Fruit fly (Drosophila melanogaster) whole organism, embryonic: ENCODE data around the gene Ccz1.

Source experiments
- B-H1 ChIP-seq: fragments of 200-800 bp; sonication (Bioruptor generic); IDR thresholded peaks from 3 replicates; pipeline ENCODE4 v1.3.6; 2022; ENCODE audit warnings: missing biosample characterization, missing genetic modification characterization
- CG10543 ChIP-seq: fragments of 200-800 bp; sonication (Bioruptor generic); optimal IDR thresholded peaks from 3 replicates; lab custom pipeline; 2017; ENCODE audit warnings: missing biosample characterization, mild to moderate bottlenecking, missing genetic modification characterization, moderate library complexity
- CG11560 ChIP-seq: fragments of 200-800 bp; sonication (Bioruptor generic); IDR thresholded peaks from 3 replicates; pipeline ENCODE4 v1.3.6; 2022; ENCODE audit warnings: missing biosample characterization, missing genetic modification characterization
- CG11695 ChIP-seq: fragments of 200-800 bp; sonication (Bioruptor generic); IDR thresholded peaks from 3 replicates; pipeline ENCODE4 v1.3.6; 2022; ENCODE audit warnings: missing biosample characterization, missing genetic modification characterization
- CG13287 ChIP-seq: fragments of 200-800 bp; sonication (Bioruptor generic); IDR thresholded peaks from 2 replicates; pipeline ENCODE4 v1.3.6; 2022; ENCODE audit warnings: missing biosample characterization, missing genetic modification characterization; ENCODE audit not compliant: partially characterized antibody
- CG15073 ChIP-seq: fragments of 200-800 bp; sonication (Bioruptor generic); optimal IDR thresholded peaks from 2 replicates; lab custom pipeline; 2016; ENCODE audit warnings: missing biosample characterization, missing genetic modification characterization
- CG1529 ChIP-seq: fragments of 200-800 bp; sonication (Bioruptor generic); optimal IDR thresholded peaks from 3 replicates; lab custom pipeline; 2018; ENCODE audit warnings: missing biosample characterization, missing genetic modification characterization
- CG15696 ChIP-seq: fragments of 200-800 bp; sonication (Bioruptor generic); optimal IDR thresholded peaks from 2 replicates; lab custom pipeline; 2019; ENCODE audit warnings: missing biosample characterization, mild to moderate bottlenecking, missing genetic modification characterization, moderate library complexity
- CG1647 ChIP-seq: fragments of 200-800 bp; sonication (Bioruptor generic); optimal IDR thresholded peaks from 3 replicates; lab custom pipeline; 2016; ENCODE audit warnings: missing biosample characterization, missing genetic modification characterization
- CG1792 ChIP-seq: fragments of 200-800 bp; sonication (Bioruptor generic); optimal IDR thresholded peaks from 2 replicates; lab custom pipeline; 2016; ENCODE audit warnings: missing biosample characterization, missing genetic modification characterization
- CG18764 ChIP-seq: fragments of 200-800 bp; sonication (Bioruptor generic); optimal IDR thresholded peaks from 3 replicates; lab custom pipeline; 2016; ENCODE audit warnings: missing biosample characterization, missing genetic modification characterization
- CG2712 ChIP-seq: fragments of 200-800 bp; optimal IDR thresholded peaks from 3 replicates; lab custom pipeline; 2019; ENCODE audit warnings: missing biosample characterization, mild to moderate bottlenecking, missing genetic modification characterization, moderate library complexity
- CG3163 ChIP-seq: fragments of 200-800 bp; sonication (Bioruptor generic); optimal IDR thresholded peaks from 3 replicates; lab custom pipeline; 2016; ENCODE audit warnings: missing biosample characterization, missing genetic modification characterization
- CG32772 ChIP-seq: fragments of 200-800 bp; sonication (Bioruptor generic); IDR thresholded peaks from 2 replicates; pipeline ENCODE4 v1.3.6; 2022; ENCODE audit warnings: missing biosample characterization, missing genetic modification characterization
- CG33213 ChIP-seq: fragments of 200-800 bp; sonication (Bioruptor generic); optimal IDR thresholded peaks from 3 replicates; lab custom pipeline; 2016; ENCODE audit warnings: missing biosample characterization, missing genetic modification characterization
- CG34376 ChIP-seq: fragments of 200-800 bp; sonication (Bioruptor generic); optimal IDR thresholded peaks from 2 replicates; lab custom pipeline; 2018; ENCODE audit warnings: missing biosample characterization, mild to moderate bottlenecking, missing genetic modification characterization
- CG3995 ChIP-seq: fragments of 200-800 bp; sonication (Bioruptor generic); optimal IDR thresholded peaks from 3 replicates; lab custom pipeline; 2016; ENCODE audit warnings: missing biosample characterization, missing genetic modification characterization
- CG4328 ChIP-seq: fragments of 200-800 bp; sonication (Bioruptor generic); optimal IDR thresholded peaks from 3 replicates; lab custom pipeline; 2017; ENCODE audit warnings: missing biosample characterization, missing genetic modification reagents, missing genetic modification characterization
- CG4730 ChIP-seq: fragments of 200-800 bp; sonication (Bioruptor generic); IDR thresholded peaks from 2 replicates; pipeline ENCODE4 v1.3.6; 2022; ENCODE audit warnings: missing biosample characterization, missing genetic modification characterization
- CG6854 ChIP-seq: fragments of 200-800 bp; sonication (Bioruptor generic); optimal IDR thresholded peaks from 3 replicates; lab custom pipeline; 2017; ENCODE audit warnings: missing biosample characterization, mild to moderate bottlenecking, missing genetic modification characterization
- CG9437 ChIP-seq: fragments of 200-800 bp; sonication (Bioruptor generic); optimal IDR thresholded peaks from 2 replicates; lab custom pipeline; 2018; ENCODE audit warnings: missing biosample characterization, mild to moderate bottlenecking, missing genetic modification characterization
- GATAe ChIP-seq: fragments of 200-800 bp; sonication (Bioruptor generic); conservative IDR thresholded peaks from 2 replicates; pipeline ENCODE4 v1.3.6; 2022; ENCODE audit warnings: missing biosample characterization, missing genetic modification characterization
- HLHmδ ChIP-seq: fragments of 200-800 bp; sonication (Bioruptor generic); optimal IDR thresholded peaks from 2 replicates; lab custom pipeline; 2018; ENCODE audit warnings: missing biosample characterization, mild to moderate bottlenecking, missing genetic modification characterization, moderate library complexity
- Hmr ChIP-seq: fragments of 200-800 bp; sonication (Bioruptor generic); optimal IDR thresholded peaks from 3 replicates; lab custom pipeline; 2017; ENCODE audit warnings: mild to moderate bottlenecking, missing biosample characterization, missing genetic modification reagents, missing genetic modification characterization
- Hr78 ChIP-seq, 2 experiments: fragments of 200-800 bp in 1 of 2; fragments of >200 bp in 1 of 2; sonication (Bioruptor generic) in 1 of 2; optimal IDR thresholded peaks; 2 replicates each; lab custom pipeline; 2017 to 2019; ENCODE audit warnings: missing biosample characterization in 2 of 2, missing genetic modification characterization in 2 of 2, mild to moderate bottlenecking in 1 of 2, moderate library complexity in 1 of 2
- Six4 ChIP-seq: fragments of 200-800 bp; sonication (Bioruptor generic); optimal IDR thresholded peaks from 2 replicates; lab custom pipeline; 2016; ENCODE audit warnings: missing biosample characterization, missing genetic modification characterization
- bigmax ChIP-seq: fragments of 200-800 bp; sonication (Bioruptor generic); optimal IDR thresholded peaks from 2 replicates; lab custom pipeline; 2018; ENCODE audit warnings: missing biosample characterization, mild to moderate bottlenecking, missing genetic modification characterization
- cwo ChIP-seq: fragments of 200-800 bp; sonication (Bioruptor generic); optimal IDR thresholded peaks from 3 replicates; lab custom pipeline; 2017; ENCODE audit warnings: missing biosample characterization, missing genetic modification characterization, mild to moderate bottlenecking, moderate library complexity, missing genetic modification reagents
- dmrt11E ChIP-seq: fragments of 200-800 bp; sonication (Bioruptor generic); optimal IDR thresholded peaks from 3 replicates; lab custom pipeline; 2018; ENCODE audit warnings: missing biosample characterization, mild to moderate bottlenecking, missing genetic modification characterization, moderate library complexity
- exex ChIP-seq: fragments of 200-800 bp; sonication (Bioruptor generic); optimal IDR thresholded peaks from 4 replicates; lab custom pipeline; 2018; ENCODE audit warnings: missing biosample characterization, mild to moderate bottlenecking, missing genetic modification characterization, moderate library complexity
- fu2 ChIP-seq: fragments of 200-800 bp; sonication (Bioruptor generic); optimal IDR thresholded peaks from 2 replicates; lab custom pipeline; 2016; ENCODE audit warnings: missing biosample characterization, missing genetic modification characterization
- grn ChIP-seq: fragments of 200-800 bp; sonication (Bioruptor generic); optimal IDR thresholded peaks from 3 replicates; lab custom pipeline; 2017; ENCODE audit warnings: missing biosample characterization, missing genetic modification characterization
- ind ChIP-seq: fragments of 200-800 bp; sonication (Bioruptor generic); optimal IDR thresholded peaks from 3 replicates; lab custom pipeline; 2016; ENCODE audit warnings: missing biosample characterization, missing genetic modification characterization
- mirr ChIP-seq: fragments of 200-800 bp; sonication (Bioruptor generic); optimal IDR thresholded peaks from 3 replicates; lab custom pipeline; 2018; ENCODE audit warnings: missing biosample characterization, mild to moderate bottlenecking, missing genetic modification characterization
- nerfin-1 ChIP-seq: fragments of 200-800 bp; sonication (Bioruptor generic); optimal IDR thresholded peaks from 3 replicates; lab custom pipeline; 2019; ENCODE audit warnings: missing biosample characterization, mild to moderate bottlenecking, missing genetic modification characterization, moderate library complexity
- pros ChIP-seq: fragments of 200-800 bp; sonication (Bioruptor generic); optimal IDR thresholded peaks from 3 replicates; lab custom pipeline; 2019; ENCODE audit warnings: missing biosample characterization, mild to moderate bottlenecking, missing genetic modification characterization, moderate library complexity
- pum ChIP-seq: fragments of 200-800 bp; sonication (Bioruptor generic); optimal IDR thresholded peaks from 2 replicates; lab custom pipeline; 2016; ENCODE audit warnings: missing biosample characterization, missing genetic modification characterization
- schlank ChIP-seq: fragments of 200-800 bp; sonication (Bioruptor generic); optimal IDR thresholded peaks from 2 replicates; lab custom pipeline; 2018; ENCODE audit warnings: missing biosample characterization, mild to moderate bottlenecking, missing genetic modification characterization
- sd ChIP-seq: fragments of 200-800 bp; sonication (Bioruptor generic); optimal IDR thresholded peaks from 3 replicates; lab custom pipeline; 2018; ENCODE audit warnings: missing biosample characterization, mild to moderate bottlenecking, missing genetic modification characterization, moderate library complexity
- seq ChIP-seq: fragments of 200-800 bp; sonication (Bioruptor generic); IDR thresholded peaks from 2 replicates; pipeline ENCODE4 v1.3.6; 2022; ENCODE audit warnings: missing biosample characterization, missing genetic modification characterization
- sug ChIP-seq: fragments of 200-800 bp; optimal IDR thresholded peaks from 2 replicates; lab custom pipeline; 2019; ENCODE audit warnings: missing biosample characterization, mild to moderate bottlenecking, missing genetic modification characterization, moderate library complexity
- trem ChIP-seq: fragments of 200-800 bp; optimal IDR thresholded peaks from 3 replicates; lab custom pipeline; 2019; ENCODE audit warnings: missing biosample characterization, mild to moderate bottlenecking, missing genetic modification characterization, moderate library complexity
- tx ChIP-seq: fragments of 200-800 bp; sonication (Bioruptor generic); optimal IDR thresholded peaks from 2 replicates; lab custom pipeline; 2016; ENCODE audit warnings: missing biosample characterization, missing genetic modification characterization
- vnd ChIP-seq: fragments of 200-800 bp; sonication (Bioruptor generic); IDR thresholded peaks from 3 replicates; pipeline ENCODE4 v1.3.6; 2022; ENCODE audit warnings: missing biosample characterization, missing genetic modification characterization; ENCODE audit not compliant: partially characterized antibody
- zf30C ChIP-seq: fragments of 200-800 bp; sonication (Bioruptor generic); optimal IDR thresholded peaks from 3 replicates; lab custom pipeline; 2018; ENCODE audit warnings: missing biosample characterization, mild to moderate bottlenecking, missing genetic modification characterization

Gene Ccz1

dm6 chr3L:3925487-3925886, 26.5 kb upstream of the Ccz1 start (continued):
- TF ChIP-seq mirr (peak; percentile 2), fu2 (GFP tag; lab: Kevin White, UChicago) (no peak), CG2712 (tag; lab: Kevin White, UChicago) (no peak), CG9437 (GFP tag; lab: Kevin White, UChicago) (no peak), CG33213 (GFP tag; lab: Kevin White, UChicago) (no peak), pum (GFP tag; lab: Kevin White, UChicago) (no peak), ind (GFP tag; lab: Kevin White, UChicago) (no peak), sug (tag; lab: Kevin White, UChicago) (peak; percentile 83), dmrt11E (tag; lab: Kevin White, UChicago) (no peak), CG11560 (tag; lab: Robert Waterston, UW) (no peak), HLHmδ (no peak), zf30C (GFP tag; lab: Kevin White, UChicago) (no peak), CG10543 (no peak), sd (tag; lab: Kevin White, UChicago) (peak; percentile 65), Hmr (GFP tag; lab: Kevin White, UChicago) (peak; percentile 54), CG3163 (GFP tag; lab: Kevin White, UChicago) (no peak), tx (GFP tag; lab: Kevin White, UChicago) (no peak), trem (tag; lab: Kevin White, UChicago) (no peak)

- TF ChIP-seq CG4328 (no peak), schlank (tag; lab: Kevin White, UChicago) (no peak), vnd (no peak), exex (tag; lab: Kevin White, UChicago) (peak; percentile 91), CG1792 (no peak), CG34376 (GFP tag; lab: Kevin White, UChicago) (peak; percentile 47), CG15073 (GFP tag; lab: Kevin White, UChicago) (no peak), Hr78 (GFP tag; optimal IDR thresholded peaks at IDR 0.05; lab: Kevin White, UChicago) (no peak), CG32772 (GFP tag; lab: Robert Waterston, UW) (no peak), Six4 (GFP tag; lab: Kevin White, UChicago) (no peak), CG11695 (GFP tag; lab: Robert Waterston, UW) (no peak), nerfin-1 (no peak), B-H1 (GFP tag; lab: Robert Waterston, UW) (no peak), GATAe (peak; percentile 57; the same call in 1 of the 2 replicates), CG6854 (GFP tag; lab: Kevin White, UChicago) (no peak), cwo (GFP tag; lab: Kevin White, UChicago) (peak; percentile 12), pros (GFP tag; lab: Kevin White, UChicago) (no peak), CG1647 (no peak), mirr (peak; percentile 73), CG1529 (GFP tag; lab: Kevin White, UChicago) (no peak), CG18764 (GFP tag; lab: Kevin White, UChicago) (no peak), CG15696 (tag; lab: Kevin White, UChicago) (no peak), seq (GFP tag; lab: Robert Waterston, UW) (no peak), CG13287 (GFP tag; lab: Robert Waterston, UW) (no peak), bigmax (GFP tag; lab: Kevin White, UChicago) (no peak), CG4730 (GFP tag; lab: Robert Waterston, UW) (no peak), grn (GFP tag; lab: Kevin White, UChicago) (peak; percentile 49), CG3995 (GFP tag; lab: Kevin White, UChicago) (no peak)
These were observed 24.8 kb upstream of the Ccz1 start for dm6 chr3L:3923631-3924274.
